Worm (Caenorhabditis elegans): ENCODE measurements around the gene K08D8.2.
A peak's percentile ranks its signal among the peaks of the same experiment; 100 is the strongest.

The K08D8.2 gene

DNA sequence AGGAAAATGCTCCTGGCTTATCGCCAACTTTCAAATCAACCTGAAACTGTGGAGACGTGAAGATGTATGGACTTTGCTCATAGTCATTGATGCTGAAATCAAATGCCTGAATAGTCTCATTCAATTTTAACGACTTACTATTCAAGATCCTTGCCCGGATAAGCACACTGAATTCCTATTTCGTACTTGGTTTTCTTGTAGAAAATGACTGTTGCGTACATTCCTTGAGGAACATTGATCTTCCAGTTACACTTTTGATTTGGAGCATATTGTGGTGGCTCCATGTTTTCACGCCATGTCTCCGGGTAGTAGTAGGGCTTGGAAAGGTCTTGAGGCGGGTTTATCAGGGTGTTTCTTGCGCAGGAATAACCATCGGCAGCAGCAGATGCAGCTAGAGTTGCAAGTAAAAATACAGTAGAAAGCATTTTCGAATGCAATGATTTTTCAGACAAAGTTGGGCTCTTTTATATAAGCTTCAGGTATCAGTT lies 11.7 kb downstream of the K08D8.2 start, which contains the start of gene irg-6:
irg-6 (minus strand) TSS at position 438 of the 488 bp plus-strand sequence.
- TF ChIP-seq atf-7 (tag; optimal IDR thresholded peaks at IDR 0.05) = no peak
- TF ChIP-seq ztf-26 (tag; optimal IDR thresholded peaks at IDR 0.05) = no peak
- no peak for TF ChIP-seq aptf-2 (GFP tag; conservative IDR thresholded peaks at IDR 0.05)
- TF ChIP-seq C06A6.2 (GFP tag; conservative IDR thresholded peaks at IDR 0.05) = no peak

DNA sequence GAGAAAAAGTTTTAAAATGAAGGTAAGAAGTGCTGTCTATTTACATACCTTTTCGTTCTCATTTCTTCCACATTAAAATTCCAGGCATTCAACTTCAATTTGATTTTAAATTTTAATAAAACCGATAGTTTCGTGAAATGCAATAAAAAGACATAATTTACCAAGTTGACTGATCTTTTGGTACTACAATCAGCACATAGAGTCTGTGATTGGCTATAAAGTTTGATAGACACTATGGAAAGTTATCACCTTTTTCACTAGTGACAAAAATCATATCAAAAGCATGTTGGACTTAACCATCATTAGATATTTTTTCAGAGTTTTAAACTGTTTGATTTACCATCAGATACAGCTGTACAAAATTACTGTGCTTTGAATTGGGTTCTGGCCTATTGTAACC lies 12.6 kb downstream of the K08D8.2 start, which contains the start of gene srz-15:
srz-15 (plus strand) TSS at position 301 of the 400 bp plus-strand sequence.
- no peak for TF ChIP-seq F57A8.1 (GFP tag; optimal IDR thresholded peaks at IDR 0.05)
- no peak for TF ChIP-seq T07F8.4 (tag; optimal IDR thresholded peaks at IDR 0.05)
- no peak for TF ChIP-seq snpc-4 (GFP tag; optimal IDR thresholded peaks at IDR 0.05)
- no peak for TF ChIP-seq snpc-4 (tag; optimal IDR thresholded peaks at IDR 0.05)

DNA sequence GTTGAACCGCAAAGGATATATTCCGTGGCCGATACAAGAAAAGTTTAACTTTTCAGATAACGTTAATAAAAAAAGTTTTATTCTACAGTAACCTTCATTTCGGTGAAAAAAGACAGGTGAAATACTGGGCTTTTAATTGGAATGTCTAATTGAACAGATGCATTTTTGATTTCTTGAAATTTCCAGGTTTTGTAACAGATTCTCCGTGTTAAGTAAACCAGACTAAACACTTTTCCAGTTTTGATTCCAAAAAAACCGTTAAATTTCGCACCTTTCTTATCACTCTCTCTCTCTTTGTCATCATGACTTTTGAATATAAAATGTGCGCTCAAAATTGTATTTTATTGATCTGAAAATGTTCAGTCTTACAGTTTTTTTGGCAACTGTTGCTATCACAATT lies 15.4 kb downstream of the K08D8.2 start, which contains the start of gene C32H11.3:
C32H11.3 (plus strand) TSS at position 301 of the 400 bp plus-strand sequence.
- no peak for TF ChIP-seq ceh-27 (GFP tag; optimal IDR thresholded peaks at IDR 0.05)

DNA sequence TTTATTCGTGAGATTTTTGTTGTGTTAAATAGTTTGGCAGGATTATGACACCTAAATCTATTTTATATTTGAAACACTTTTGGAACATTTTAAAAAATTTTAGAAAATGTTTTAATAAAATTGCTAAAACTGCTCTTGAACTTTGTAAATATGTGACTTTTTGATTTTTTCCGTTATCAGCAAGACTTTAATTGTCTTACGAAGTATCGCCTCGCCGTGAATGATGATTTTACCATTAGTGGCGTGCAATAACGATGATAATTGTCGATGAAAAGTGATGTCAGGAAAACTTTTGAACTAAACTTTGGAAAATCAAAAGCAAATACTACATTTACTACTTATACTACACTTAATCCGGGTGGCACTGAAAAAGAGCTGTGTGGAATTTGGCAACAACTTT lies 17.7 kb downstream of the K08D8.2 start:
- TF ChIP-seq D2030.7 (GFP tag; IDR thresholded peaks at IDR 0.05) (no peak), K12H6.12 (tag; optimal IDR thresholded peaks at IDR 0.05) (no peak), rpc-1 (optimal IDR thresholded peaks at IDR 0.05) (no peak), rpc-1 (tag; optimal IDR thresholded peaks at IDR 0.05) (no peak), xnd-1 (tag; optimal IDR thresholded peaks at IDR 0.05) (no peak), Y79H2A.3 (GFP tag; conservative IDR thresholded peaks at IDR 0.05) (no peak), aptf-3 (GFP tag; IDR thresholded peaks at IDR 0.05) (no peak), hlh-12 (tag; optimal IDR thresholded peaks at IDR 0.05) (no peak), rcor-1 (GFP tag; IDR thresholded peaks at IDR 0.05) (no peak), T07F8.4 (tag; optimal IDR thresholded peaks at IDR 0.05) (no peak), mel-28 (tag; optimal IDR thresholded peaks at IDR 0.05; ENCODE audit: borderline replicate concordance) (no peak), F52B5.7 (tag; optimal IDR thresholded peaks at IDR 0.05) (no peak), chd-7 (tag; optimal IDR thresholded peaks at IDR 0.05) (no peak), repo-1 (tag; optimal IDR thresholded peaks at IDR 0.05) (no peak), egrh-3 (GFP tag; IDR thresholded peaks at IDR 0.05) (no peak), mxl-1 (tag; optimal IDR thresholded peaks at IDR 0.05) (no peak), F55B11.4 (tag; optimal IDR thresholded peaks at IDR 0.05; ENCODE audit: borderline replicate concordance, insufficient read depth) (no peak), hrde-1 (tag; optimal IDR thresholded peaks at IDR 0.05; ENCODE audit: borderline replicate concordance) (no peak)

DNA sequence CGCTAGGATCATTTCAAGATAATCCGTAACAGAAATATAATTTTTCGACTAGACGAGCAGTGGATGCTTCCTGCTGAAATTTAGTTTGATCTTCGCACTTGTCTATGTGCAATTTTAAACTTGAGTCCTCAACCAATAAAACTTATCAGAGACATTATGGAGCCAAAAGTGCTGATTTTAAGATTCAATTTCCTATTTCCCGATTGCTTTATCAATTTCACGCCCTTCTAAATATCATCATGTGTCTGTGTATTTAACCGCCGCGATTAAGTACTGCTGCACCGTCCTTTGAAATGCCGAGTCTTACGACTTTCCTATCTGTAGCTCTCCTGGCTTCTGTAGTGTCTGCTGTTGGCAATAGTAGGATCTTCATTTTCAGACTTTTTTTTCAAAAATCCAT lies 18.2 kb downstream of the K08D8.2 start, which contains the start of gene C32H11.4:
C32H11.4 (plus strand) TSS at position 238 of the 400 bp plus-strand sequence.
- TF ChIP-seq madf-3 (GFP tag; IDR thresholded peaks at IDR 0.05) (no peak), rec-8 (tag; optimal IDR thresholded peaks at IDR 0.05) (no peak), ZK185.1 (tag; optimal IDR thresholded peaks at IDR 0.05; ENCODE audit: poor library complexity, severe bottlenecking) (no peak), nhr-80 (tag; optimal IDR thresholded peaks at IDR 0.05) (peak; percentile 32), cebp-1 (GFP tag; IDR thresholded peaks at IDR 0.05) (no peak), cebp-1 (tag; optimal IDR thresholded peaks at IDR 0.05) (no peak)

Data from whole organism, young adult.